Fruit fly (Drosophila melanogaster): ENCODE results near the gene CG14260.

The CG14260 gene

DNA sequence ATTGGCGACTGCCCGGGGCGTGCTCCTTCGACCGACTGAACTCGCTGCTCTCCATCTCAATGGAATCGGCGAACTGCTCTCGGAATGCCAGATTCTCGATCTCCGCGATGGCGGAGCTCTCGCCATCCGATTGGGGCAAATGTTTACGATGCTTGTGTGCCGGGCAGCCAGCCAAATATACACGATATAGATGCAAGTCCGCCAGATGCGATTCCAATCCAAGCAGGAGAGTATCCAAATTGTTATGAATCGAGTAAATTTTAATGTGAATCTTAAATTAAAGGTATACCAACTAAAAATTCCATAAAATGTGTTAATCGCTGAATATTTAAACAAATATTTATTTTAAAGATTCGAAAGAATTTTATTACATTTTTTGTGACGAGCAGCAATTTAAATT lies 17.4 kb upstream of the CG14260 start, which contains the start of gene CG5984:
Gene CG5984 (minus strand): TSS at position 101 of the 400 bp plus-strand sequence.
- no peak for TF ChIP-seq Hr96 (GFP tag; optimal IDR thresholded peaks at IDR 0.05)
- TF ChIP-seq CG33017 (tag; optimal IDR thresholded peaks at IDR 0.05), result no peak
- TF ChIP-seq bab1 (GFP tag; optimal IDR thresholded peaks at IDR 0.05), result no peak
- TF ChIP-seq CG5204 (GFP tag; optimal IDR thresholded peaks at IDR 0.05), result no peak
- no peak for TF ChIP-seq kay (GFP tag; ENCODE audit: borderline replicate concordance)
- no peak for TF ChIP-seq CG14711 (tag; optimal IDR thresholded peaks at IDR 0.05)
- TF ChIP-seq CG7101 (tag; optimal IDR thresholded peaks at IDR 0.05), result no peak
- TF ChIP-seq ovo (GFP tag; optimal IDR thresholded peaks at IDR 0.05), result no peak
- TF ChIP-seq pad (GFP tag; optimal IDR thresholded peaks at IDR 0.05), result no peak
- TF ChIP-seq tj (GFP tag; optimal IDR thresholded peaks at IDR 0.05), result no peak
- no peak for TF ChIP-seq cnc (optimal IDR thresholded peaks at IDR 0.05)
- no peak for TF ChIP-seq CG12768 (GFP tag; optimal IDR thresholded peaks at IDR 0.05)
- no peak for TF ChIP-seq cic (GFP tag; optimal IDR thresholded peaks at IDR 0.05)
- no peak for TF ChIP-seq Crg-1 (GFP tag; optimal IDR thresholded peaks at IDR 0.05)

- no peak for TF ChIP-seq CG12768 (GFP tag; optimal IDR thresholded peaks at IDR 0.05)
- TF ChIP-seq CG33017 (tag; optimal IDR thresholded peaks at IDR 0.05), result no peak
- TF ChIP-seq CG14711 (tag; optimal IDR thresholded peaks at IDR 0.05), result no peak
- no peak for TF ChIP-seq Clk (GFP tag; optimal IDR thresholded peaks at IDR 0.05)
- TF ChIP-seq Mnt (GFP tag; optimal IDR thresholded peaks at IDR 0.05), result no peak
- TF ChIP-seq CG5204 (GFP tag; optimal IDR thresholded peaks at IDR 0.05), result no peak
- no peak for TF ChIP-seq pad (GFP tag; optimal IDR thresholded peaks at IDR 0.05)
- no peak for TF ChIP-seq tj (GFP tag; optimal IDR thresholded peaks at IDR 0.05)
- no peak for TF ChIP-seq cnc (optimal IDR thresholded peaks at IDR 0.05)
- TF ChIP-seq ovo (GFP tag; optimal IDR thresholded peaks at IDR 0.05), result no peak
- no peak for TF ChIP-seq bab1 (GFP tag; optimal IDR thresholded peaks at IDR 0.05)
- TF ChIP-seq cic (GFP tag; optimal IDR thresholded peaks at IDR 0.05), result no peak
- no peak for TF ChIP-seq CG7101 (tag; optimal IDR thresholded peaks at IDR 0.05)
These were observed 14.3 kb upstream of the CG14260 start, which contains the start of the genes TTLL6B and TfIIA-L for dm6 chr3R:27250907-27251306. TSS of gene TTLL6B (minus strand) at chr3R:27251007. TSS of gene TfIIA-L (plus strand) at chr3R:27251112.

DNA sequence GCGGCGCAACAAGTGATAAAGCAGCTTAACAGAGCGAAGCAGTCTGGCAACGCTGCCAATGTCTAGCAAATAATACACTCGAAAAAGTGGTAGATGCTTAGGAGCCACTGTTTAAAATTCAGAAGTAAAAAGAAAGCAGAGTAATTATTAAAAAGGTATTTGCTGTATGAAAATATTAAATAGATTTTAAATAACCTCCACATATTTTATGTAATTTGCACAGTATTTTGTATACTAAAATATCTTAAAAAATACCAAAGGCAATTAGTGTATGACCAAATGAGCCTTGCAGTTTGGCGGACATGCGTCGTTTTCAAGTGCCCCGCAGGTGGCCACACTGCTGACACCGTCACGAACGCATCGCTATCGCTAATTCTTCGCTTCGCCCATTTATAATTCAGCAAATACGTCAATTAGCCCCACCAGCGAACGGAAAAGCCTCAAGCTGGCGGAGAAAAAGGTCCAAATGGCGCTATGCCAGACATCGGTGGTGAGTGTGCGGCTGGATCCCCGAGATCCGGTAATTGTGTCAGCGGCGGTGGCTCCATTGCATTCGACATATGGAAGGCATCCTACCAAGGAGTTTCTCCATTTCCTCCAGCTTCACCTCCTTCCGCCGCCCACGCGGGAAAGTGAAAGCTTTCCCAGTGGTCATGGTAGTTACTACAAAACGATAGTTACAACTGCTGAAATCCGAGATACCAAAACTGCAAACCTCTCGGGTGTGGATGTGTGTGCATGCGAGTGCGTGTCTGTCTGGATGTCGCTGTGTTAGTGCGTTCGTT lies 11.9 kb upstream of the CG14260 start, which contains the start of gene pll:
Gene pll (minus strand): TSS at position 47 of the 785 bp plus-strand sequence.
- TF ChIP-seq Clk (GFP tag; optimal IDR thresholded peaks at IDR 0.05) (peak; percentile 55), CG14711 (tag; optimal IDR thresholded peaks at IDR 0.05) (peak; percentile 82), cic (GFP tag; optimal IDR thresholded peaks at IDR 0.05) (peak; percentile 12), bab1 (GFP tag; optimal IDR thresholded peaks at IDR 0.05) (peak; percentile 89), Crg-1 (GFP tag; optimal IDR thresholded peaks at IDR 0.05) (peak; percentile 49), ovo (GFP tag; optimal IDR thresholded peaks at IDR 0.05) (peak; percentile 32), tj (GFP tag; optimal IDR thresholded peaks at IDR 0.05) (peak; percentile 48), Hr96 (GFP tag; optimal IDR thresholded peaks at IDR 0.05) (peak; percentile 80), CG5204 (GFP tag; optimal IDR thresholded peaks at IDR 0.05) (peak; percentile 90), pad (GFP tag; optimal IDR thresholded peaks at IDR 0.05) (peak; percentile 51), CG33017 (tag; optimal IDR thresholded peaks at IDR 0.05) (peak; percentile 83), toe (GFP tag; optimal IDR thresholded peaks at IDR 0.05) (peak; percentile 86), CG7101 (tag; optimal IDR thresholded peaks at IDR 0.05) (peak; percentile 88), cnc (optimal IDR thresholded peaks at IDR 0.05) (no peak), CG11617 (GFP tag; optimal IDR thresholded peaks at IDR 0.05) (peak; percentile 83), CG1620 (GFP tag; optimal IDR thresholded peaks at IDR 0.05) (peak; percentile 83), Mnt (GFP tag; optimal IDR thresholded peaks at IDR 0.05) (peak; percentile 70), CG12768 (GFP tag; optimal IDR thresholded peaks at IDR 0.05) (peak; percentile 55), kay (GFP tag; ENCODE audit: borderline replicate concordance) (no peak), CG7045 (GFP tag; optimal IDR thresholded peaks at IDR 0.05) (peak; percentile 78)

- TF ChIP-seq tj (GFP tag; optimal IDR thresholded peaks at IDR 0.05) (no peak), CG33017 (tag; optimal IDR thresholded peaks at IDR 0.05) (peak; percentile 32), CG14711 (tag; optimal IDR thresholded peaks at IDR 0.05) (peak; percentile 21)
These were observed 11.3 kb upstream of the CG14260 start for dm6 chr3R:27253921-27254376.

DNA sequence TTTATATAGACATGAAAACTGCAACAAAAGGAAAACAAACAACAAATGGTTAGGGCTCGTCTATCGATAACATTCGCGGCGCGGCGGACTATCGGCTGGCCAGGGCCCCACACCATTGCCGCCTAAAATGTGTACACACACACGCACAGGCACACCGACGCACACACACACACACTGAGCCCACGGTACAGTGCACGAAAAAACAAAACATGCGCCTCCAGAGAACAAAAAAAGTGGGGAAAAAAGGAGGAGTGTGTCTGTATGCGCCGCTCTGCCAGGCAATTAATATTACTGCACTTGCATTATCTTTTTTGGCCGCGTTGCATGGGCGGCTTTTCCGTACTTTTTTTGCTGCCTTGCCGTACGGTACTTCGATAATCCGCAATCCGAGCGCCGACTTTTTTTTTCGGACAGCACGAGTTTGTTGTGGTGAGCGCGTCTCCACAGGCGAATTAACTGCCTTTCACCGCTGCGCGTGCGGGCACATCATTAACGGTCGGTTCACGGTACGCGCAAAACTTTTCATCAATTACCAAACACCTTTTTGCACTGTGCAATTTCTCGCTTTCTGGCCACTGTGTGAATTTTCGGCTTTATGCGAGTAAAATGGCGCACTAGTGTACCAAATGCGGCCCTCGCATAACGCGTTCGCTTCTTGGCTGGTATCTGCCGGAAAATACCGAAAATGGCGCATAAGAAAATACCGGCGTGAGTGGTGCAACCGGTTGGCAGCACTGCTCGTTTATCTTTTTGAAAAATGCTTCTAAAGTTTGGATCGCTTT lies 1.6 kb upstream of the CG14260 start, which contains the start of gene woc:
Gene woc (minus strand): TSS at position 622 of the 782 bp plus-strand sequence.
- no peak for TF ChIP-seq CG5204 (GFP tag; optimal IDR thresholded peaks at IDR 0.05)
- peak; percentile 66 for TF ChIP-seq CG12768 (GFP tag; optimal IDR thresholded peaks at IDR 0.05)
- peak; percentile 39 for TF ChIP-seq CG7101 (tag; optimal IDR thresholded peaks at IDR 0.05)
- TF ChIP-seq Mnt (GFP tag; optimal IDR thresholded peaks at IDR 0.05), result peak; percentile 68
- peak; percentile 39 for TF ChIP-seq cic (GFP tag; optimal IDR thresholded peaks at IDR 0.05)
- peak; percentile 74 for TF ChIP-seq ovo (GFP tag; optimal IDR thresholded peaks at IDR 0.05)
- peak; percentile 2 for TF ChIP-seq CG14711 (tag; optimal IDR thresholded peaks at IDR 0.05)
- peak; percentile 79 for TF ChIP-seq CG11617 (GFP tag; optimal IDR thresholded peaks at IDR 0.05)
- no peak for TF ChIP-seq kay (GFP tag; ENCODE audit: borderline replicate concordance)
- TF ChIP-seq CG33017 (tag; optimal IDR thresholded peaks at IDR 0.05), result peak; percentile 56
- peak; percentile 79 for TF ChIP-seq Hr96 (GFP tag; optimal IDR thresholded peaks at IDR 0.05)
- TF ChIP-seq cnc (optimal IDR thresholded peaks at IDR 0.05), result no peak
- peak; percentile 55 for TF ChIP-seq CG7045 (GFP tag; optimal IDR thresholded peaks at IDR 0.05)
- no peak for TF ChIP-seq toe (GFP tag; optimal IDR thresholded peaks at IDR 0.05)
- TF ChIP-seq bab1 (GFP tag; optimal IDR thresholded peaks at IDR 0.05), result peak; percentile 29
- TF ChIP-seq tj (GFP tag; optimal IDR thresholded peaks at IDR 0.05), result peak; percentile 63
- TF ChIP-seq CG1620 (GFP tag; optimal IDR thresholded peaks at IDR 0.05), result no peak
- no peak for TF ChIP-seq Crg-1 (GFP tag; optimal IDR thresholded peaks at IDR 0.05)
- TF ChIP-seq Clk (GFP tag; optimal IDR thresholded peaks at IDR 0.05), result no peak
- TF ChIP-seq pad (GFP tag; optimal IDR thresholded peaks at IDR 0.05), result peak; percentile 58
